Fruit fly (Drosophila melanogaster) whole organism, pupa: ENCODE measurements around the gene Eo.

Source experiments
- CG32121 ChIP-seq: fragments of 200-800 bp; sonication (Bioruptor generic); IDR thresholded peaks from 2 replicates; pipeline ENCODE4 v1.3.6; 2022; ENCODE audit warnings: missing biosample characterization, missing genetic modification characterization
- rn ChIP-seq: fragments of 200-800 bp; sonication (Bioruptor generic); IDR thresholded peaks from 2 replicates; pipeline ENCODE4 v1.3.6; 2022; ENCODE audit warnings: missing biosample characterization, missing genetic modification characterization

DNA sequence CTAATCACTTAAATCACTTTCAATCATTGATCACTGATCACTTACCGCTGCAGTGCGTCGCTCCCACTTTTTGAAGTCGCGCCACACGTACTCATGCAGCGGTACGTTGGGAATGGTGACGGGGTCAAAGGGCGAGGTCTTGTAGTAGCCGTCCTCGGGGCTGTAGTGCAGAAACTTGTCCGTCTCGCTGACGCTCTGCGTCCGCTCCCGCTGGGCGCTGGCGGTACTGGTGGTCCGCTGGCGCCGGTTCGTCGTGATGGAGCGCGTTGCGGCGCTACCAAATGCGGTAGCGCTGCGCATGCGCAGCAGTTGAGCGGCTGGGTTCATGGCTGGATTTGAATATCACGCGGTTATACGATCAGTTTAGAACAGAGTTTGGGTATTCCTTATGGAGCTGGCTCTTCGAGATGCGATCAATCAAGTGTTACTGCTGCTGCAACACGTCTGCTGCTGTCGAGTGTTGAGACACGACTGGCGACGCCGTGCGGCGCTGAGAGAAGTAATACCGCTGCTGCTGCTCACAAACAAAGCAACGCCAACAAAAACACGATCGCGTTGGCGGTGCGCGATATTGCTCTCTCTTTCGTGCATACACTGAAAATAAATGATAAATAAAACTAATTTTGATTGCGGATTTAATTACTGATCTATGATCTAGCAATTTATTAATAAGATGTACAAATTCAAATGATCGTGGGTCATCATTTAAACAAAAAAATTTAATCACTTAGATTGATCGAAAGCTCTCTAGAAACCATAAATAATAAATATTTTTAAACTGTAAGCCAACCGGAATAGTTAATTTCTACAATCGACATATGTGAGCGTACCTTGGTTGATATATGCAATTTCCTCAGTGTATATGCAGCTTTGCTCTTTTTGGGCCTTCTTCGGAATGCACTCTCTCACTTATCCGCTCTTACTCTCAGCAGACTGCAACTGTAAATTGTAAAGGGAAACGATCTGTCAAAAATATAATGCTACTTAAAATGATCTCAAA, 32.0 kb upstream of the Eo start:
- peak; percentile 84 for TF ChIP-seq rn (GFP tag; lab: Robert Waterston, UW)
- TF ChIP-seq CG32121, result peak; percentile 97
